Fruit fly (Drosophila melanogaster) whole organism, embryonic: ENCODE data around the gene rasp.

Experiments used
- Bgb ChIP-seq: fragments of 200-800 bp; sonication (Bioruptor generic); IDR thresholded peaks from 2 replicates; pipeline ENCODE4 v1.3.6; 2022; ENCODE audit warnings: missing biosample characterization, missing genetic modification characterization; ENCODE audit not compliant: partially characterized antibody
- CG10431 ChIP-seq: fragments of 200-800 bp; sonication (Bioruptor generic); optimal IDR thresholded peaks from 3 replicates; lab custom pipeline; 2018; ENCODE audit warnings: missing biosample characterization, mild to moderate bottlenecking, missing genetic modification characterization
- CG10654 ChIP-seq: fragments of 200-800 bp; sonication (Bioruptor generic); optimal IDR thresholded peaks from 2 replicates; lab custom pipeline; 2016; ENCODE audit warnings: missing biosample characterization, missing genetic modification characterization
- CG13287 ChIP-seq: fragments of 200-800 bp; sonication (Bioruptor generic); IDR thresholded peaks from 2 replicates; pipeline ENCODE4 v1.3.6; 2022; ENCODE audit warnings: missing biosample characterization, missing genetic modification characterization; ENCODE audit not compliant: partially characterized antibody
- CG17912 ChIP-seq: fragments of 200-800 bp; sonication (Bioruptor generic); optimal IDR thresholded peaks from 2 replicates; lab custom pipeline; 2018; ENCODE audit warnings: missing biosample characterization, mild to moderate bottlenecking, missing genetic modification characterization
- CG18262 ChIP-seq: fragments of 200-800 bp; optimal IDR thresholded peaks from 3 replicates; lab custom pipeline; 2019; ENCODE audit warnings: missing biosample characterization, mild to moderate bottlenecking, missing genetic modification characterization, moderate library complexity
- CG2889 ChIP-seq: fragments of 200-800 bp; sonication (Bioruptor generic); IDR thresholded peaks from 3 replicates; pipeline ENCODE4 v1.3.6; 2022; ENCODE audit warnings: missing biosample characterization, missing genetic modification characterization
- CG31441 ChIP-seq: fragments of 200-800 bp; sonication (Bioruptor generic); IDR thresholded peaks from 2 replicates; pipeline ENCODE4 v1.3.6; 2022; ENCODE audit warnings: missing biosample characterization, missing genetic modification characterization
- CG32532 ChIP-seq: fragments of 200-800 bp; sonication (Bioruptor generic); IDR thresholded peaks from 2 replicates; pipeline ENCODE4 v1.3.6; 2022; ENCODE audit warnings: missing biosample characterization, missing genetic modification characterization
- CG32767 ChIP-seq: fragments of 200-800 bp; sonication (Bioruptor generic); IDR thresholded peaks from 2 replicates; pipeline ENCODE4 v1.3.6; 2022; ENCODE audit warnings: missing biosample characterization, missing genetic modification characterization
- CG3281 ChIP-seq: fragments of 200-800 bp; sonication (Bioruptor generic); optimal IDR thresholded peaks from 3 replicates; lab custom pipeline; 2017; ENCODE audit warnings: missing biosample characterization, mild to moderate bottlenecking, missing genetic modification characterization
- CG4404 ChIP-seq: fragments of 200-800 bp; sonication (Bioruptor generic); IDR thresholded peaks from 2 replicates; pipeline ENCODE4 v1.3.6; 2022; ENCODE audit warnings: missing biosample characterization, missing genetic modification characterization
- CG4424 ChIP-seq: fragments of 200-800 bp; sonication (Bioruptor generic); optimal IDR thresholded peaks from 3 replicates; lab custom pipeline; 2016; ENCODE audit warnings: missing biosample characterization, missing genetic modification characterization
- CG4820 ChIP-seq: fragments of 200-800 bp; sonication (Bioruptor generic); optimal IDR thresholded peaks from 3 replicates; lab custom pipeline; 2016; ENCODE audit warnings: missing biosample characterization, missing genetic modification characterization
- CG5953 ChIP-seq: fragments of 200-800 bp; sonication (Bioruptor generic); IDR thresholded peaks from 2 replicates; pipeline ENCODE4 v1.3.6; 2022; ENCODE audit warnings: missing biosample characterization, missing genetic modification characterization
- CG6765 ChIP-seq: fragments of 200-800 bp; sonication (Bioruptor generic); optimal IDR thresholded peaks from 3 replicates; lab custom pipeline; 2017; ENCODE audit warnings: missing biosample characterization, mild to moderate bottlenecking, missing genetic modification characterization
- CG9215 ChIP-seq: fragments of 200-800 bp; sonication (Bioruptor generic); IDR thresholded peaks from 2 replicates; pipeline ENCODE4 v1.3.6; 2022; ENCODE audit warnings: missing biosample characterization, missing genetic modification characterization
- CG9797 ChIP-seq: fragments of 200-800 bp; sonication (Bioruptor generic); optimal IDR thresholded peaks from 3 replicates; lab custom pipeline; 2018; ENCODE audit warnings: missing biosample characterization, mild to moderate bottlenecking, missing genetic modification characterization
- CG9817 ChIP-seq: fragments of 200-800 bp; sonication (Bioruptor generic); optimal IDR thresholded peaks from 2 replicates; lab custom pipeline; 2018; ENCODE audit warnings: missing biosample characterization, mild to moderate bottlenecking, missing genetic modification characterization, moderate library complexity
- CG9876 ChIP-seq: fragments of 200-800 bp; sonication (Bioruptor generic); optimal IDR thresholded peaks from 2 replicates; lab custom pipeline; 2016; ENCODE audit warnings: missing biosample characterization, missing genetic modification characterization
- CG9932 ChIP-seq: fragments of 200-800 bp; sonication (Bioruptor generic); IDR thresholded peaks from 2 replicates; pipeline ENCODE4 v1.3.6; 2022; ENCODE audit warnings: missing biosample characterization, missing genetic modification characterization
- Deaf1 ChIP-seq: fragments of 200-800 bp; optimal IDR thresholded peaks from 3 replicates; lab custom pipeline; 2019; ENCODE audit warnings: missing biosample characterization, mild to moderate bottlenecking, missing genetic modification characterization, moderate library complexity
- Fer3 ChIP-seq: fragments of 200-800 bp; sonication (Bioruptor generic); optimal IDR thresholded peaks from 2 replicates; lab custom pipeline; 2018; ENCODE audit warnings: missing biosample characterization, mild to moderate bottlenecking, missing genetic modification characterization, moderate library complexity
- Gsc ChIP-seq: fragments of 200-800 bp; sonication (Bioruptor generic); IDR thresholded peaks from 2 replicates; pipeline ENCODE4 v1.3.6; 2022; ENCODE audit warnings: missing biosample characterization, missing genetic modification characterization
- HHEX ChIP-seq: fragments of 200-800 bp; sonication (Bioruptor generic); optimal IDR thresholded peaks from 3 replicates; lab custom pipeline; 2017; ENCODE audit warnings: missing biosample characterization, mild to moderate bottlenecking, missing genetic modification characterization, missing genetic modification reagents
- HmgZ ChIP-seq: fragments of 200-800 bp; sonication (Bioruptor generic); optimal IDR thresholded peaks from 2 replicates; lab custom pipeline; 2018; ENCODE audit warnings: missing biosample characterization, mild to moderate bottlenecking, missing genetic modification characterization
- Hmx ChIP-seq: fragments of 200-800 bp; sonication (Bioruptor generic); optimal IDR thresholded peaks from 2 replicates; lab custom pipeline; 2016; ENCODE audit warnings: missing biosample characterization, missing genetic modification characterization
- Med ChIP-seq: fragments of 200-800 bp; sonication (Bioruptor generic); peaks from one replicate; lab custom pipeline; 2016; ENCODE audit warnings: missing biosample characterization, missing genetic modification characterization, mild to moderate bottlenecking, inconsistent platforms, moderate library complexity
- Myb ChIP-seq: fragments of 200-800 bp; sonication (Bioruptor generic); optimal IDR thresholded peaks from 2 replicates; lab custom pipeline; 2016; ENCODE audit warnings: missing biosample characterization, missing genetic modification characterization
- Side ChIP-seq: fragments of 200-800 bp; sonication (Bioruptor generic); optimal IDR thresholded peaks from 2 replicates; lab custom pipeline; 2016; ENCODE audit warnings: missing biosample characterization, missing genetic modification characterization
- Xbp1 ChIP-seq: fragments of 200-800 bp; sonication (Bioruptor generic); optimal IDR thresholded peaks from 3 replicates; lab custom pipeline; 2016; ENCODE audit warnings: missing biosample characterization, mild to moderate bottlenecking, missing genetic modification characterization
- br ChIP-seq: fragments of >200 bp; optimal IDR thresholded peaks from 2 replicates; lab custom pipeline; 2017
- bsh ChIP-seq, 2 experiments: fragments of 200-800 bp; sonication (Bioruptor generic); optimal IDR thresholded peaks; 2 replicates each; lab custom pipeline; 2017 to 2018; ENCODE audit warnings: mild to moderate bottlenecking in 2 of 2, missing biosample characterization in 2 of 2, missing genetic modification characterization in 2 of 2, moderate library complexity in 1 of 2
- btn ChIP-seq: fragments of 200-800 bp; sonication (Bioruptor generic); optimal IDR thresholded peaks from 2 replicates; lab custom pipeline; 2016; ENCODE audit warnings: missing biosample characterization, missing genetic modification characterization
- cg ChIP-seq: fragments of 200-800 bp; sonication (Bioruptor generic); optimal IDR thresholded peaks from 3 replicates; lab custom pipeline; 2019; ENCODE audit warnings: missing biosample characterization, mild to moderate bottlenecking, missing genetic modification characterization, moderate library complexity
- crol ChIP-seq: fragments of 200-800 bp; sonication (Bioruptor generic); IDR thresholded peaks from 2 replicates; pipeline ENCODE4 v1.3.6; 2022; ENCODE audit warnings: missing biosample characterization, missing genetic modification characterization
- gsb ChIP-seq: fragments of 200-800 bp; sonication (Bioruptor generic); IDR thresholded peaks from 2 replicates; pipeline ENCODE4 v1.3.6; 2022; ENCODE audit warnings: missing biosample characterization, missing genetic modification characterization
- gt ChIP-seq: fragments of 200-800 bp; sonication (Bioruptor generic); IDR thresholded peaks from 2 replicates; pipeline ENCODE4 v1.3.6; 2022; ENCODE audit warnings: missing biosample characterization, missing genetic modification characterization
- hbn ChIP-seq: fragments of 200-800 bp; sonication (Bioruptor generic); IDR thresholded peaks from 2 replicates; pipeline ENCODE4 v1.3.6; 2022; ENCODE audit warnings: missing biosample characterization, missing genetic modification characterization; ENCODE audit not compliant: partially characterized antibody
- hth ChIP-seq: fragments of >200 bp; optimal IDR thresholded peaks from 2 replicates; lab custom pipeline; 2017; ENCODE audit warnings: inconsistent platforms
- mld ChIP-seq: fragments of 200-800 bp; sonication (Bioruptor generic); IDR thresholded peaks from 3 replicates; pipeline ENCODE4 v1.3.6; 2022; ENCODE audit warnings: missing biosample characterization, missing genetic modification characterization; ENCODE audit not compliant: partially characterized antibody
- nerfin-2 ChIP-seq: fragments of 200-800 bp; sonication (Bioruptor generic); IDR thresholded peaks from 2 replicates; pipeline ENCODE4 v1.3.6; 2022; ENCODE audit warnings: missing biosample characterization, missing genetic modification characterization; ENCODE audit not compliant: partially characterized antibody
- p53 ChIP-seq: fragments of 200-800 bp; sonication (Bioruptor generic); optimal IDR thresholded peaks from 2 replicates; lab custom pipeline; 2016; ENCODE audit warnings: missing biosample characterization, missing genetic modification characterization
- salm ChIP-seq: fragments of 200-800 bp; sonication (Bioruptor generic); optimal IDR thresholded peaks from 2 replicates; lab custom pipeline; 2018; ENCODE audit warnings: missing biosample characterization, mild to moderate bottlenecking, missing genetic modification characterization
- sqz ChIP-seq: fragments of 200-800 bp; sonication (Bioruptor generic); optimal IDR thresholded peaks from 3 replicates; lab custom pipeline; 2018; ENCODE audit warnings: missing biosample characterization, mild to moderate bottlenecking, missing genetic modification characterization
- sr ChIP-seq: fragments of 200-800 bp; sonication (Bioruptor generic); IDR thresholded peaks from 3 replicates; pipeline ENCODE4 v1.3.6; 2022; ENCODE audit warnings: missing biosample characterization, missing genetic modification characterization
- sug ChIP-seq: fragments of 200-800 bp; optimal IDR thresholded peaks from 2 replicates; lab custom pipeline; 2019; ENCODE audit warnings: missing biosample characterization, mild to moderate bottlenecking, missing genetic modification characterization, moderate library complexity
- tup ChIP-seq: fragments of 200-800 bp; sonication (Bioruptor generic); optimal IDR thresholded peaks from 2 replicates; lab custom pipeline; 2016; ENCODE audit warnings: missing biosample characterization, mild to moderate bottlenecking, missing genetic modification characterization, moderate library complexity
- tx ChIP-seq: fragments of 200-800 bp; sonication (Bioruptor generic); optimal IDR thresholded peaks from 2 replicates; lab custom pipeline; 2016; ENCODE audit warnings: missing biosample characterization, missing genetic modification characterization
- zfh1 ChIP-seq: fragments of 200-800 bp; sonication (Bioruptor generic); IDR thresholded peaks from 3 replicates; pipeline ENCODE4 v1.3.6; 2022; ENCODE audit warnings: missing biosample characterization, missing genetic modification characterization

Gene rasp

dm6 chr3L:3198447-3199402 is 36.7 kb downstream of the rasp start, which contains the start of the genes CG32276 and gry (continued):
- TF ChIP-seq Bgb (GFP tag; lab: Robert Waterston, UW) = no peak; the same call in 1 of the 2 replicates
- peak; percentile 77 for TF ChIP-seq CG4820 (GFP tag; lab: Kevin White, UChicago)
- TF ChIP-seq cg = peak; percentile 73
- TF ChIP-seq nerfin-2 (GFP tag; lab: Robert Waterston, UW) = no peak
- peak; percentile 88 for TF ChIP-seq CG9932 (GFP tag; lab: Robert Waterston, UW)
- no peak for TF ChIP-seq crol (GFP tag; lab: Robert Waterston, UW)
- TF ChIP-seq tx (GFP tag; lab: Kevin White, UChicago) = peak; percentile 67
- TF ChIP-seq br = no peak
- no peak for TF ChIP-seq sug (tag; lab: Kevin White, UChicago)
- TF ChIP-seq CG9817 = peak; percentile 67
- TF ChIP-seq Gsc (GFP tag; lab: Robert Waterston, UW) = no peak
- peak; percentile 64 for TF ChIP-seq CG9215 (GFP tag; lab: Robert Waterston, UW)

- TF ChIP-seq HmgZ (no peak), bsh (GFP tag; optimal IDR thresholded peaks at IDR 0.05; lab: Kevin White, UChicago) (no peak), CG6765 (GFP tag; lab: Kevin White, UChicago) (no peak), CG9876 (GFP tag; lab: Kevin White, UChicago) (no peak), gsb (GFP tag; lab: Robert Waterston, UW) (no peak), CG31441 (GFP tag; lab: Robert Waterston, UW) (no peak), Deaf1 (no peak), Hmx (no peak), CG4424 (GFP tag; lab: Kevin White, UChicago) (no peak), Xbp1 (GFP tag; lab: Kevin White, UChicago) (no peak), CG18262 (tag; lab: Kevin White, UChicago) (no peak), p53 (GFP tag; lab: Kevin White, UChicago) (no peak), tup (no peak), gt (no peak), hbn (GFP tag; lab: Robert Waterston, UW) (no peak), salm (no peak), CG2889 (no peak), sr (GFP tag; lab: Robert Waterston, UW) (no peak), CG17912 (GFP tag; lab: Kevin White, UChicago) (no peak), CG32532 (GFP tag; lab: Robert Waterston, UW) (no peak)
These were observed 41.1 kb downstream of the rasp start, which contains the start of gene CG32271 for dm6 chr3L:3203062-3203461. Gene CG32271 (minus strand): TSS chr3L:3203162.

dm6 chr3L:3204348-3204747 is 42.4 kb downstream of the rasp start, which contains the start of gene CG33159:
Gene CG33159 (minus strand): TSS chr3L:3204448.
- TF ChIP-seq CG10431 (GFP tag; lab: Kevin White, UChicago) (no peak), Side (GFP tag; lab: Kevin White, UChicago) (no peak), hth (no peak), CG3281 (GFP tag; lab: Kevin White, UChicago) (no peak), CG10654 (GFP tag; lab: Kevin White, UChicago) (no peak), CG4404 (GFP tag; lab: Robert Waterston, UW) (no peak), btn (GFP tag; lab: Kevin White, UChicago) (no peak), Myb (GFP tag; lab: Kevin White, UChicago) (no peak), CG32767 (GFP tag; lab: Robert Waterston, UW) (no peak), CG5953 (no peak), zfh1 (GFP tag; lab: Robert Waterston, UW) (no peak), CG9797 (GFP tag; lab: Kevin White, UChicago) (no peak), Fer3 (tag; lab: Kevin White, UChicago) (no peak), CG13287 (GFP tag; lab: Robert Waterston, UW) (no peak), HHEX (no peak), sqz (GFP tag; lab: Kevin White, UChicago) (no peak), Med (no peak), mld (no peak)
- TF ChIP-seq, all 482 proteins: peak for 0
